Worm (Caenorhabditis elegans): ENCODE data around the gene srx-108.

ce11 chrII:3688333-3688732 lies 17.1 kb upstream of the srx-108 start, which contains the start of gene ifas-1:
- TF ChIP-seq B0336.3 (GFP tag; IDR thresholded peaks at IDR 0.05) (no peak), ama-1 (optimal IDR thresholded peaks at IDR 0.05) (no peak), ama-1 (GFP tag; optimal IDR thresholded peaks at IDR 0.05) (no peak)

Measured in whole organism, young adult.